Worm (Caenorhabditis elegans): Measurements from ENCODE around the gene col-180.

ce11 chrX:11666545-11667177 is 45.4 kb downstream of the col-180 start, which contains the start of gene noca-2:
- TF ChIP-seq aly-1 (tag; optimal IDR thresholded peaks at IDR 0.05) (no peak), tbx-11 (GFP tag; IDR thresholded peaks at IDR 0.05) (no peak), ceh-36 (tag; optimal IDR thresholded peaks at IDR 0.05) (no peak), flt-1 (GFP tag; IDR thresholded peaks at IDR 0.05) (no peak), ama-1 (optimal IDR thresholded peaks at IDR 0.05) (no peak)

Measured in whole organism, early embryonic.